Worm (Caenorhabditis elegans) whole organism, L4 larva: ENCODE data around the gene cutl-11.

Experiments used
- daf-12 ChIP-seq: fragments of 150-350 bp; optimal IDR thresholded peaks from 2 replicates; lab custom pipeline; 2014; ENCODE audit warnings: missing biosample characterization, missing genetic modification reagents, missing genetic modification characterization
- fos-1 ChIP-seq: fragments of 150-350 bp; optimal IDR thresholded peaks from 2 replicates; lab custom pipeline; 2014; ENCODE audit warnings: missing biosample characterization, missing genetic modification characterization
- jun-1 ChIP-seq: fragments of 150-350 bp; optimal IDR thresholded peaks from 2 replicates; lab custom pipeline; 2014; ENCODE audit warnings: missing biosample characterization, missing genetic modification reagents, missing genetic modification characterization
- lir-3 ChIP-seq: sonication (generic microtip); optimal IDR thresholded peaks from 2 replicates; lab custom pipeline; 2016; ENCODE audit warnings: mild to moderate bottlenecking, missing genetic modification characterization, missing compliant biosample characterization
- lsy-2 ChIP-seq, 2 experiments: fragments of 150-350 bp in 1 of 2; sonication (generic microtip) in 1 of 2; optimal IDR thresholded peaks; 2 replicates each; lab custom pipeline; 2014 to 2017; ENCODE audit warnings: missing biosample characterization in 2 of 2, missing genetic modification characterization in 2 of 2
- nhr-237 ChIP-seq: sonication (generic microtip); optimal IDR thresholded peaks from 2 replicates; lab custom pipeline; 2017; ENCODE audit warnings: missing biosample characterization, missing genetic modification characterization
- nhr-77 ChIP-seq: fragments of 150-350 bp; optimal IDR thresholded peaks from 2 replicates; lab custom pipeline; 2014; ENCODE audit warnings: missing biosample characterization, missing genetic modification characterization
- pha-4 ChIP-seq, 2 experiments: fragments of 150-350 bp in 1 of 2; fragments of 200-800 bp in 1 of 2; sonication (Bioruptor generic) in 1 of 2; IDR thresholded peaks in 1 of 2; optimal IDR thresholded peaks in 1 of 2; 2 replicates each; pipeline versions ENCODE4 v1.3.6 to Lab custom; 2014 to 2022; ENCODE audit warnings: missing genetic modification characterization in 2 of 2, missing genetic modification reagents in 2 of 2, missing biosample characterization in 1 of 2, missing compliant biosample characterization in 1 of 2
- spr-3 ChIP-seq: fragments of 200-800 bp; sonication (Bioruptor generic); optimal IDR thresholded peaks from 2 replicates; lab custom pipeline; 2018; ENCODE audit warnings: mild to moderate bottlenecking, missing genetic modification characterization, missing compliant biosample characterization
- unc-130 ChIP-seq: sonication (generic microtip); optimal IDR thresholded peaks from 2 replicates; lab custom pipeline; 2016; ENCODE audit warnings: missing genetic modification reagents, missing genetic modification characterization, missing compliant biosample characterization

- TF ChIP-seq unc-130 (GFP tag; lab: Kevin White, UChicago) = no peak
- no peak for TF ChIP-seq nhr-77 (tag; lab: Kevin White, UChicago)
- no peak for TF ChIP-seq nhr-237 (tag; lab: Kevin White, UChicago)
- TF ChIP-seq pha-4 (GFP tag; IDR thresholded peaks at IDR 0.05; lab: Robert Waterston, UW) = no peak
- no peak for TF ChIP-seq pha-4 (tag; optimal IDR thresholded peaks at IDR 0.05; lab: Kevin White, UChicago)
- TF ChIP-seq lsy-2 (tag; optimal IDR thresholded peaks at IDR 0.05; lab: Kevin White, UChicago) = no peak
- TF ChIP-seq daf-12 (tag; lab: Kevin White, UChicago) = no peak
- no peak for TF ChIP-seq fos-1 (tag; lab: Kevin White, UChicago)
- no peak for TF ChIP-seq lir-3 (tag; lab: Kevin White, UChicago)
- TF ChIP-seq spr-3 = no peak
- TF ChIP-seq jun-1 (tag; lab: Kevin White, UChicago) = no peak
These were observed 33.6 kb upstream of the cutl-11 start, which contains the start of gene hnd-1 for ce11 chrX:11684261-11684660.
